Fruit fly (Drosophila melanogaster): ENCODE results near the gene cDIP.

cDIP gene

DNA sequence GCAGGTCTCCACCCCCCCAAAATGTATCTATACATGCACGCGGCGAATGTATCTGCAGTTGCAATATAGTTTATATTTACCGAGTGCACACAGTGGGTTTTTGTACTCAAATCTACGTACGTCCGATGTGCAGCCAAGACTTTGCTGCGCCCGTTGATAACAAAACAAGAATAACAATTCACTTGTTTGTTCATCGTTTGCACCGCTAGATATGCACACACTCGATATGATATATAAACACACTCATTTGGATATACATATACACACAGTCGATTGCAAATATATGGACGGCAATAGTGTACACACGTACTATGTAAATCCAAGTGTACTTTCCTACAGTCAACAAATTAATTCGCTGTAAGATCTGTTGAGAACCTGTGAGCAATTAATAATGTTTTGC is 32.9 kb upstream of the cDIP start:
- no peak for TF ChIP-seq CG17801 (GFP tag; optimal IDR thresholded peaks at IDR 0.05; ENCODE audit: partially characterized antibody)

DNA sequence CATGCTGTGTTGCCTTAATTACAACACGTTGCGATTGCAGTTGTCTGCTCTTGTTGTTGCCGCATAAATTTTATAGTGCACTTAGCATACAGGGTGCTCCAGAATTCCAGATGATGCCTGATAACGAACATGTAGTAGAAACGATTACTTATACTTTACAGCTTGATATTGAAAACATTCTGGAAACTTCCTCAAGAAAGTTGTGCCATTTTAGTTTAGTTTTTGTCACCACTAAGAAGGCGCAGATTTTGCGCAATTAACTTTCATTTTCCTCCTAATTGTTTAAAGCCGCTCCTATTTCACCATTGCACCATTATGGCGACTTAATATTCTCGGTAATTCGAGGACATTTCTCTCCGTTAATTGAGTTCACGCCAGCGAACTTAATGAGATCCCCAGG is 31.4 kb upstream of the cDIP start:
- TF ChIP-seq CG17801 (GFP tag; optimal IDR thresholded peaks at IDR 0.05; ENCODE audit: partially characterized antibody): no peak

DNA sequence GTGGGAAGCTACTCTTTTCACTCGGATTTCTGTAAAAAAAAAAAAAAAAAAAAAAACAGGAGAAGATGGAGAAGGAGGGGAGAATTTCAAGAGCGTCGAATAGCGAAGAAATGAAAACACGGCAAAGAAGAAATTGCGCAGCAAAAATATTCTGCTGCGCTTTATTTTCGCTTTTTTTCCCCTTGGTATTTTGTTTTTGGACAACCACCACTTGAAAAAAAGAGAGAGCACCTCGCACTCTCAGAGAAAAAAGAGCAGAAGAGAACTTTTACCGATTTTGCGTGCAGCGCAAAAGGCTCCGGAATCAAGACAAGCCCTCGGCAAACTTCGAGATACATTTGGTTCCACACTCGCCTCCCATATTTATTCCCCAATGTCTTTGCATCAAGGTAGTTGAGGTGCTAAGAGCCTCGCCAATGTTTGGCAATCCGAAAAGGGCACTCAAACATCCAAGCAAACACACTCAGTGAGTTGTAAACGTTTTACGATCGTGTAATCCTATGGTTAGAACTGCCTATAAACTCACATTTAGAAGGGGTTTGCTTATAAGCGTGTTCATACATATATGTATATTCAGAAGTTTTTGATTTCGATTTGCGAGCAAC is 30.0 kb upstream of the cDIP start:
- TF ChIP-seq CG17801 (GFP tag; optimal IDR thresholded peaks at IDR 0.05; ENCODE audit: partially characterized antibody): no peak

DNA sequence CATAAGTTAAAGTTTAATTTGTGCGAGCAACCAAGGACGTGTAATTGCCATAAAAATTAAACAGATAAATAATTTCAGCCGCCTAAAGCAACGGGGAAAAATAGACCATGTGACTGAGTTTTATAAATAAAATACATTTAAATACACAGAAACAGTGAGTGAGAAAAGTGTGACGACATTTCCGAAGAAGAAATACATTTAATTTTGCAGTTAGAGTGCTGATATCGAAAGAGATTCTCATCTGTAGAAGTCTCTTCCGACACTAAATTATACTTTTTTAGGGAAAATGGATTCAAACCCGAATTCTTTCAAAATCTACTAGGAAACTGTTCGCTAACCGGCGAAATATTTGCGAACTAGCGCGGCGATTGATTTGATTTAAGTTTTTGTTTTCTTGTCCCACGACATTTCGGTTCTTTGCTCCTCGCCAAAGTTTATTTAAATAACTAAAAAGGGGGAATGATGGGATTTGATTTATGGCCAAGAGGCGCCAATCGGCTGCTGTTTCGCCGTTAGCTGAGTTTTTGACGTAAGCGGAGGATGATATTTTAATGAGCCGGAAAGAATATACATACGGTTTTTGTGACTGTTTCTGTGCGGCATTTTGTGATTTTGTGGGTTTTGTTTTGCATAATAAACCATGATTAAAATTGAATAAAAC is 28.8 kb upstream of the cDIP start:
- no peak for TF ChIP-seq CG17801 (GFP tag; optimal IDR thresholded peaks at IDR 0.05; ENCODE audit: partially characterized antibody)

DNA sequence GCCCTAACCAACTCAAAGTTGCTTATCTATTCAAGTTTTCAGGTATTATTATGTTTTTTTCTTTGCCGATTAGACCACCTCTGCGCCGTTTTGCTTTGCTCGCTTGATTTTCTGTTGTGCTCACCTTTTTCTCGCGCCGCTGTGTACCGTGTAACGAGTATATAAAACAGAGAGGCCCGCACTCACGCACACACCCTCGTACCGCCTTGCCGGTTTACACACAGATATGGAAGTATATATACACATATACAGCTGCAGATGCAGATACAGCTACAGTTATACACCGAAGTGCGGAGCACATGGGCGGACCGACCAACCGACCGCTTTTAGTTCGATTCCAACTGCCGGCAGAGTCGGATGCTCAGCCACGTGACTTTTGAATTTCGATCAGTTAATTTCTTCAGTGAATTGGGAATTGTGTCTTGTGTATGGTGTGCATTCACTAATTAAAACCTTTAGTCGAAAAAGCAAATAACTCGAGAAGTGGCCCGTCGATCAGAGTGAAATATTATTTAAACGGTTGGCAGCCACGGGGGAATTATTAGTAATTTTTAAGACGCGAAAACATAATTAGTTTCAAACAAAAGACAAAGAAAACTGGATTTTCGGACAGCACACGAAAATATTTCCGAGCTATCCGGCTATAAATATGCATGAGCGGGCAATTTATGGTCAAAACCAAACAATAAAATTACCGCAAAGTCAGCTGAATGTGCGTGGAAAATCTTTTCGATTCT is 27.8 kb upstream of the cDIP start:
- peak; percentile 77 for TF ChIP-seq CG17801 (GFP tag; optimal IDR thresholded peaks at IDR 0.05; ENCODE audit: partially characterized antibody)

DNA sequence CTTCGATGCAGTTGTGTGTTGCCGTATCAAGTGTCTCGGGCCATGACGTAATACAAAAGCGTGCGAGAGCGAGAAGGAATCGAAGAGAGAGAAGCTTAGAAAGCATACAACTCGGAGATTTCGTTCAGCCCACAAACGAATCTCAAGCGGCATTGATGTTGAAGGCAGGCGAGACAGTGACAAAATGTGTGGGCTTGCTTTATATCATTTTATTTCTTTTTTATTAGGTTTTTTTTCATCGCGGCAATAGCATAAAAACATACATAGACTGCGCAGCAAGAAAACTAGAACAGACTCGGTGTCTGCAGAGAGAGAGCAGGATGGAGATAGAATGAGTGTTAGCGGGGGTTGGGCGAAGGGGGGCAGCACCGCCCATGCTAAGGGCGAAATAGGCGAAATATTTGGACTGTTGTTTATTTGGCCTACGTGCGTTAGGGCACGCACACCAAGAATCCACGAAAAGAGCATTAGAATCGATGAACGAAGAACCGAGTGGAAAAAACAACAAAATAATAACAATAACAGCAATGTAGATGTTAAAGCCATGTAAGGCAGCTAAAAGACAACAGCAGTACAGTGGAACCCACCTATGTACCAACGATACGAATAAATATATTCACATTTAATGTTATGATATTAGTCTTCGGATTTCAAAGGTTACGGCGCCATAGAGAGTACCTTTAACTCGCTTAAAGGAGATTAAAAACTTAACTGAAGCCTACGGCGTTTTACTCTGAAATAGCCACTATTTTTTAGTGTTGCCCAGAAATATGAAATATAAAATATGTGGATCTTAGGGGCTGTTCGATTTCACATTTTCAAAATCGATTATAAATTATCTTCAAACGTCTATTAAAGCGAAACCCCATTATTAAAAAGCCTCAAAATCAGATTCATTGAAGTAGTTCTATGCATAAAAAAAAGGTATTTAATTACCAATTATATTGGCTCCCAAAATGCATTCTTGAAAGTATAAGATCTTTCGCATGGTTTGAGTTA is 26.8 kb upstream of the cDIP start:
- no peak for TF ChIP-seq CG17801 (GFP tag; optimal IDR thresholded peaks at IDR 0.05; ENCODE audit: partially characterized antibody)

DNA sequence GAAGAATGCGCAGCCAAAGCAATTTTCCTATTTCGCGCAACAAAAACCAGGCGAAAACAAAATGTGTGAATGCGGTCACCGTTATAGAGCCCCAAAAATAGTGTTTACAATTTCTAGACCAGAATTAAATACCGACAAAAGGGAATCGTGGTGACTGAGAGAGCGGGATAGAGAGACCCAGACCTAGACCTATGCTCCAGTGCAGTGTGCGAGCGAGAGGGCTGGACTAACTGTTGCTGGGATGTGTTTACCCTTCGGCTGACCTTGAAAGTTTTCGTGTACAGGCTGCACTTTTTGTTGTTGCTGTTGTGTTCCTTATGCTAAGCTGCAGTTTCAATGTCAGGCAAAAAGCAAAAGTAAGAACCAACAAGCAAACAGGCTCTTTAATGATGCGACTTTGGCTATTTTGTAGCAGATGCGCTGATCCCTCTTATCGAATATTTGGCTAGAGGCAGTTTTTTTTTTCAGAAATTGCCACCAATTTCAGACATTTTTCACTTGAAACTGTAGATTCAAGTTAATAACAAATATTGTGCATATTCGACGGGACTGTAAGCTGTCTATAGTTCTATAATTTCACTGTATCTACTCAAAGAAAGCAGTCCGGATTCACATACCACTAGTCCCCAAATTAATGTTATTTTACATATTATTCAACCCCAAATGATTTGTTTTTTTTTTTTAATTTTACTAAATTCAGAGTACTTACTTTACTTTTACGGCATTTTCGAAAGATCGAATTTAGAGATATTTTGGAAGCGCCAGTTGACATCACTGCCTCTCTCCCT is 25.9 kb upstream of the cDIP start:
- no peak for TF ChIP-seq CG17801 (GFP tag; optimal IDR thresholded peaks at IDR 0.05; ENCODE audit: partially characterized antibody)

DNA sequence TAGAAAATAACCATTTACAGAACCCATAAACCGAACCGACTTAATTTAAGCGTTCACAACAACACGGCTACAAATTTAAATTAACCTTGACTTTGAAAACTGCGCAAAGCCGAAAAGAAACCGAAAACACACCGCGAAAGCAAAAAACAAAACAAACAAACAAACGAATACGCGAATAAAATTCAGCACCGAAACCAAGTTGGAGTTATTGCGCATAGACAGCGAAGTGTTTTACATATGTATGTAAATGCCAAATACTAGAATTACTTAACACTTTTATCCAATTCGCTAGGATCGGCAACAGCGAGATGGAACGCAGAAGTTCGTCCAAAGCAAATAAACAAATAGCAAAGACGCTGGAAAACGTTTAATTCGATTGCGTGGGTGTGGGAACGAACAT is 24.8 kb upstream of the cDIP start:
- no peak for TF ChIP-seq CG17801 (GFP tag; optimal IDR thresholded peaks at IDR 0.05; ENCODE audit: partially characterized antibody)

DNA sequence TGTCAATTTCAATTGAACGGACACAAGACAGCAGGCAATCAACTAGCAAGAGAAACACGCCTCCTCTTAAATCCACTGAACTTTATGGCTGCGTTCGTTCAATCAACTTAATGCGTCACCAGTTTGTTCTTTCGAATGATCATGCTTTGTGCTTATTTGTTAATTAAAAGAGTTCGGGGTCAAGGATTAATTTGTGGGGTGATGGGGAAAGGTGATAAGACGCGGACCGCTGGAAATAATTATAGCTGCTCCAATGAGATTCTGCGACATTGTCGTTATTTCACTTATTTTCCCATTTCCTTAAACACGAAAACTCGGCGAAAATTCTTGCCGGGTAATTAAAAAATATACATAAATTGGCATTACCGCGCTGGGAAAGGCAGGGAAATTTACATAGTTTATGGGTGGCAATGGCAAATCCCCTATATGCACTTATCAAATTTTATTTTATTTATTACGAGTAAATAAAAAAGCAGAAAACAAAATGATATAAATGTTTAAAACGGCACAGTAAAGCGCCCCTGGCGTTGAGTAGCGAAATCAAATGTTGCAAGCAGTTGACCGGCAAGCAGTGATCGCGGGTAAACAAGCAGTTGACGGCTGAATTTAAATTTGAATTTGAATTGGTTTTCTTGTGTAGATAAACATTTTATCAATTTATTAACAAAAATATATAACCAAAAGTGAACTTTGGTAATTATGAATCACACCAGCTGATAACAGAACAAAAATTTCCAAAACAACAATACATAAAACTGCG is 23.7 kb upstream of the cDIP start:
- peak; percentile 30 for TF ChIP-seq CG17801 (GFP tag; optimal IDR thresholded peaks at IDR 0.05; ENCODE audit: partially characterized antibody)

DNA sequence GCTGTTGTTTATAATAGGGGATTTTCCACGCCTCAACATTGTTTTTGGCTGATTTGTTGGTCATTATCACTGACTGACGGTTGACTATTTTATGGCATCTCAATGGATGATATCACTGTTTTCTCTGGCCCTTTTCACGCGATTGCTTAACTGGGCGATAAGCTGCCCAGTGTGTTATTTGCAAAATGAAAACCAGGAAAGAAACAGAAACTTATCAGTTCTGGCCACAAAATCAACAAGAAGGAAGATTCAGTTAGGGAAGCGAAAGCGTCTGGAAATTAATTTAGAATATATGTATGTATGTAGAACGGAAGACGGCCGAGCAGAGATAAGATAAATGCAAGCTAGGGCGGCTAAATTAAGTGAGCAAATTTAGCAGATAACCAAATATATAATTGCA is 21.1 kb upstream of the cDIP start:
- TF ChIP-seq CG17801 (GFP tag; optimal IDR thresholded peaks at IDR 0.05; ENCODE audit: partially characterized antibody): no peak

DNA sequence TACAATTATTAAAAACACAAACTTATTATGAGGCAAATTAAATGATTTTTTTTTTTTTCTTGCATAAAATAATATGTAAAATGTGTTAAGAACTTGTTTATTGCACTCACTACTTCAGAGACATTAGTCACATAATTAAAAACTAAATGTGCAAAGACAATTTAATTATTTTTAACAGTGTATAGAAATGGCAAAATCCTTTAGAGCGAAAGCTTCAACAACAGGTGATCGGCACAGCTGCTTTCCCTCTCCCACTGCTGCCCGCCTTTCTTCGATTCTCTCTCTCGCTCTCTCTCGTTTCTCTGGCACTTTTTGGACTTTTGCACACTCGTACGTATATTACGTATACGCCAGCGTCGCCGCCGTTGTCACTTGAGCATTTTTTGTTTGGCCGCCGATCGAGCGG is 19.5 kb upstream of the cDIP start:
- TF ChIP-seq CG17801 (GFP tag; optimal IDR thresholded peaks at IDR 0.05; ENCODE audit: partially characterized antibody): no peak

DNA sequence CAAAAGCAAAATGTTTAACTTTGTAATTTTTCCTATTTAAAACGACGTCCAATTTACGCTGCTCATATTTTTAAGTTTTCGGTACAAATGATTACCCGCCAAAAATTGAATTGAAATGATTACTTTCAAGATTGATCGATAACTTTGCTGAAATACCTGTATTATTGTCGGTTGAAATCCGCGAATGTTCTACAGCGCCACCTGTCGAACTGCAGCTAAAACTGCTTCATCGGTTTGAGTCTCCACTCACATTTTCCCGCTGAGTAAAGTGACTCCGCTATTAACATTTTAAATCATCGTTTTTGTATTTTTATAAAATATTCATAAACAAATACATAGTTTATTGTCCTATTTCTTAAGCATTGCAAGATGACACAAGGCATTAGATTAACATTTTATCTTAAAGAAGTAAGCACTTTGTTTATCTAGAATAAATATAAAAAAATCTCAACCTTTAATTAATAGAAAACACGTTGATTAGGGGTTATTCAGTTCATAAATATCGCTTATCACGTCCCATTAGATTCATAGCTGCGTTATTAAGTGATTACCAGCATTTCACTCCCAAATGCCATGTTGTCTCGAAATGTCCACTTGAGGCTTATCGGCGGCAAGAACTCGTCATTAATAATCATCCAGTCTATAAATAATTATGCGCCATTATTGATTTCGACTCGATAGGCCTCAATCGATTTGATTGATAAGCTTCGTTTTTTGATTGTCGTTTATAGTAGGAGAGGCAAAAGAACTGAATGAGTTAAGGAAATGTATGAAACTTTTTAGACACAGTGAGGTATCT is 18.9 kb upstream of the cDIP start:
- no peak for TF ChIP-seq CG17801 (GFP tag; optimal IDR thresholded peaks at IDR 0.05; ENCODE audit: partially characterized antibody)

DNA sequence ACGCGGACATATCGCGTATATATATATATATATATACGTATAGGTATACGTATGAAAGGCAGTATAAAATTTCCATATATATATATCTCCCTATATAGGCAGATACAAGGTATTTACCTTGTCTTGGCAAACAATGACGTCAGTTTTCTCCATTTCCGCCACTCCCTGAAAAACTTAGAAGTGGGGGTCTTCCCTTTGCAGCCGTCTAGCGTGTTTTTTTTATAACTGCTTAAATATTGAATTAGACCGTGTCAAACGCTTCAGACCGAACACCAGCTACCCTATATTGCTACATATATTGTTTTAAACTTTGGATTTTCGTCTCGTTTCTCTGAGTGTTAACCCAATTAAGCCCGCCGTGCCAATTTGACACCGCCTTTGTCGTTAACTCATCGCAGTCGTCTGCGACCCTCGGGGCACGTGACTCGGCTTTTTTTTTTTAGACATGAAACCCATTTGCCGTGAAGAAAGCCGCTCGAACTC is 15.8 kb upstream of the cDIP start:
- TF ChIP-seq CG17801 (GFP tag; optimal IDR thresholded peaks at IDR 0.05; ENCODE audit: partially characterized antibody): no peak

Measured in ovary, adult (tissue).